Fruit fly (Drosophila melanogaster) whole organism, embryonic: ENCODE results near the gene Nup43.

Experiments used
- Antp ChIP-seq: fragments of 200-800 bp; sonication (Bioruptor generic); optimal IDR thresholded peaks from 3 replicates; lab custom pipeline; 2016; ENCODE audit warnings: missing biosample characterization, missing genetic modification characterization
- Atf6 ChIP-seq: fragments of 200-800 bp; sonication (Bioruptor generic); IDR thresholded peaks from 2 replicates; pipeline ENCODE4 v1.3.6; 2022; ENCODE audit warnings: missing biosample characterization, missing genetic modification characterization
- Awh ChIP-seq: fragments of 200-800 bp; sonication (Bioruptor generic); IDR thresholded peaks from 2 replicates; pipeline ENCODE4, ENCODE4 v1.3.6; 2022; ENCODE audit warnings: missing biosample characterization, missing genetic modification characterization
- BEAF-32 ChIP-seq: fragments of 200-800 bp; sonication (Bioruptor generic); optimal IDR thresholded peaks from 3 replicates; lab custom pipeline; 2017; ENCODE audit warnings: missing biosample characterization, missing genetic modification characterization, mild to moderate bottlenecking, moderate library complexity, missing genetic modification reagents
- CG11456 ChIP-seq: fragments of 200-800 bp; sonication (Bioruptor generic); IDR thresholded peaks from 3 replicates; pipeline ENCODE4 v1.3.6; 2022; ENCODE audit warnings: missing biosample characterization, missing genetic modification characterization
- CG11560 ChIP-seq: fragments of 200-800 bp; sonication (Bioruptor generic); IDR thresholded peaks from 3 replicates; pipeline ENCODE4 v1.3.6; 2022; ENCODE audit warnings: missing biosample characterization, missing genetic modification characterization
- CG12391 ChIP-seq: fragments of 200-800 bp; sonication (Bioruptor generic); optimal IDR thresholded peaks from 3 replicates; lab custom pipeline; 2018; ENCODE audit warnings: missing biosample characterization, mild to moderate bottlenecking, missing genetic modification characterization, moderate library complexity
- CG12659 ChIP-seq: fragments of 200-800 bp; sonication (Bioruptor generic); optimal IDR thresholded peaks from 3 replicates; lab custom pipeline; 2017; ENCODE audit warnings: mild to moderate bottlenecking, missing biosample characterization, missing genetic modification reagents, missing genetic modification characterization
- CG12744 ChIP-seq: fragments of 200-800 bp; sonication (Bioruptor generic); optimal IDR thresholded peaks from 2 replicates; lab custom pipeline; 2016; ENCODE audit warnings: missing biosample characterization, missing genetic modification characterization
- CG14667 ChIP-seq: fragments of 200-800 bp; sonication (Bioruptor generic); IDR thresholded peaks from 2 replicates; pipeline ENCODE4 v1.3.6; 2022; ENCODE audit warnings: missing biosample characterization, missing genetic modification characterization
- CG15073 ChIP-seq: fragments of 200-800 bp; sonication (Bioruptor generic); optimal IDR thresholded peaks from 2 replicates; lab custom pipeline; 2016; ENCODE audit warnings: missing biosample characterization, missing genetic modification characterization
- CG17385 ChIP-seq: fragments of 200-800 bp; sonication (Bioruptor generic); optimal IDR thresholded peaks from 3 replicates; lab custom pipeline; 2018; ENCODE audit warnings: missing biosample characterization, mild to moderate bottlenecking, missing genetic modification characterization
- CG2202 ChIP-seq: fragments of 200-800 bp; sonication (Bioruptor generic); optimal IDR thresholded peaks from 2 replicates; lab custom pipeline; 2018; ENCODE audit warnings: missing biosample characterization, mild to moderate bottlenecking, missing genetic modification characterization
- CG31224 ChIP-seq: fragments of 200-800 bp; sonication (Bioruptor generic); IDR thresholded peaks from 2 replicates; pipeline ENCODE4 v1.3.6; 2022; ENCODE audit warnings: missing biosample characterization, missing genetic modification characterization
- CG34422 ChIP-seq: fragments of 200-800 bp; sonication (Bioruptor generic); IDR thresholded peaks from 3 replicates; pipeline ENCODE4 v1.3.6; 2022; ENCODE audit warnings: missing biosample characterization, missing genetic modification characterization
- CG3995 ChIP-seq: fragments of 200-800 bp; sonication (Bioruptor generic); optimal IDR thresholded peaks from 3 replicates; lab custom pipeline; 2016; ENCODE audit warnings: missing biosample characterization, missing genetic modification characterization
- CG42726 ChIP-seq: fragments of 200-800 bp; sonication (Bioruptor generic); IDR thresholded peaks from 2 replicates; pipeline ENCODE4 v1.3.6; 2022; ENCODE audit warnings: missing biosample characterization, missing genetic modification characterization; ENCODE audit not compliant: partially characterized antibody
- CG4854 ChIP-seq: fragments of 200-800 bp; sonication (Bioruptor generic); optimal IDR thresholded peaks from 2 replicates; lab custom pipeline; 2016; ENCODE audit warnings: missing biosample characterization, missing genetic modification characterization, inconsistent platforms
- CG6175 ChIP-seq: fragments of 200-800 bp; sonication (Bioruptor generic); IDR thresholded peaks from 3 replicates; pipeline ENCODE4 v1.3.6; 2022; ENCODE audit warnings: missing biosample characterization, missing genetic modification characterization
- CG7745 ChIP-seq: fragments of 200-800 bp; sonication (Bioruptor generic); optimal IDR thresholded peaks from 2 replicates; lab custom pipeline; 2018; ENCODE audit warnings: missing biosample characterization, mild to moderate bottlenecking, missing genetic modification characterization, moderate library complexity
- CG7839 ChIP-seq: fragments of 200-800 bp; sonication (Bioruptor generic); optimal IDR thresholded peaks from 3 replicates; lab custom pipeline; 2018; ENCODE audit warnings: missing biosample characterization, mild to moderate bottlenecking, missing genetic modification characterization, moderate library complexity
- CG7928 ChIP-seq: fragments of 200-800 bp; sonication (Bioruptor generic); optimal IDR thresholded peaks from 2 replicates; lab custom pipeline; 2017; ENCODE audit warnings: missing biosample characterization, mild to moderate bottlenecking, missing genetic modification characterization
- CG9437 ChIP-seq: fragments of 200-800 bp; sonication (Bioruptor generic); optimal IDR thresholded peaks from 2 replicates; lab custom pipeline; 2018; ENCODE audit warnings: missing biosample characterization, mild to moderate bottlenecking, missing genetic modification characterization
- CG9609 ChIP-seq: fragments of 200-800 bp; sonication (Bioruptor generic); optimal IDR thresholded peaks from 3 replicates; lab custom pipeline; 2016; ENCODE audit warnings: missing biosample characterization, missing genetic modification characterization
- CG9727 ChIP-seq: fragments of 200-800 bp; sonication (Bioruptor generic); optimal IDR thresholded peaks from 3 replicates; lab custom pipeline; 2017; ENCODE audit warnings: missing biosample characterization, mild to moderate bottlenecking, missing genetic modification characterization
- CG9817 ChIP-seq: fragments of 200-800 bp; sonication (Bioruptor generic); optimal IDR thresholded peaks from 2 replicates; lab custom pipeline; 2018; ENCODE audit warnings: missing biosample characterization, mild to moderate bottlenecking, missing genetic modification characterization, moderate library complexity
- CkIIα-i1 ChIP-seq: fragments of 200-800 bp; sonication (Bioruptor generic); IDR thresholded peaks from 2 replicates; pipeline ENCODE4 v1.3.6; 2022; ENCODE audit warnings: missing biosample characterization, missing genetic modification characterization
- Eip74EF ChIP-seq, 2 experiments: fragments of 200-800 bp in 1 of 2; fragments of >200 bp in 1 of 2; sonication (Bioruptor generic) in 1 of 2; optimal IDR thresholded peaks; 2 replicates each; lab custom pipeline; 2017 to 2019; ENCODE audit warnings: missing biosample characterization in 2 of 2, missing genetic modification characterization in 2 of 2, mild to moderate bottlenecking in 1 of 2, moderate library complexity in 1 of 2
- HLH3B ChIP-seq: fragments of 200-800 bp; sonication (Bioruptor generic); IDR thresholded peaks from 2 replicates; pipeline ENCODE4 v1.3.6; 2022; ENCODE audit warnings: missing biosample characterization, missing genetic modification characterization
- Med ChIP-seq: fragments of 200-800 bp; sonication (Bioruptor generic); peaks from one replicate; lab custom pipeline; 2016; ENCODE audit warnings: missing biosample characterization, missing genetic modification characterization, mild to moderate bottlenecking, inconsistent platforms, moderate library complexity
- NC2β ChIP-seq: fragments of 200-800 bp; sonication (Bioruptor generic); optimal IDR thresholded peaks from 2 replicates; lab custom pipeline; 2016; ENCODE audit warnings: missing biosample characterization, missing genetic modification characterization
- Nf-YC ChIP-seq: fragments of 200-800 bp; optimal IDR thresholded peaks from 3 replicates; lab custom pipeline; 2019; ENCODE audit warnings: missing biosample characterization, mild to moderate bottlenecking, missing genetic modification characterization, moderate library complexity
- Scr ChIP-seq: fragments of 200-800 bp; sonication (Bioruptor generic); IDR thresholded peaks from 2 replicates; pipeline ENCODE4 v1.3.6; 2022; ENCODE audit warnings: missing biosample characterization, missing genetic modification characterization; ENCODE audit not compliant: partially characterized antibody
- Tbp ChIP-seq: fragments of >200 bp; optimal IDR thresholded peaks from 2 replicates; lab custom pipeline; 2018; ENCODE audit warnings: missing biosample characterization, missing genetic modification characterization
- chm ChIP-seq: fragments of 200-800 bp; sonication (Bioruptor generic); IDR thresholded peaks from 2 replicates; pipeline ENCODE4 v1.3.6; 2022; ENCODE audit warnings: missing biosample characterization, missing genetic modification characterization
- corto ChIP-seq: fragments of 200-800 bp; sonication (Bioruptor generic); optimal IDR thresholded peaks from 2 replicates; lab custom pipeline; 2016; ENCODE audit warnings: missing biosample characterization, mild to moderate bottlenecking, missing genetic modification characterization, moderate library complexity
- danr ChIP-seq: fragments of 200-800 bp; sonication (Bioruptor generic); IDR thresholded peaks from 2 replicates; pipeline ENCODE4 v1.3.6; 2022; ENCODE audit warnings: missing biosample characterization, missing genetic modification characterization
- dpn ChIP-seq, 2 experiments: fragments of 200-800 bp; sonication (Bioruptor generic); optimal IDR thresholded peaks; 3 replicates each; lab custom pipeline; 2016; ENCODE audit warnings: missing biosample characterization in 2 of 2, missing genetic modification characterization in 2 of 2
- eyg ChIP-seq: fragments of 200-800 bp; sonication (Bioruptor generic); optimal IDR thresholded peaks from 3 replicates; lab custom pipeline; 2016; ENCODE audit warnings: missing biosample characterization, missing genetic modification characterization
- her ChIP-seq: fragments of 200-800 bp; sonication (Bioruptor generic); optimal IDR thresholded peaks from 2 replicates; lab custom pipeline; 2016; ENCODE audit warnings: missing biosample characterization, missing genetic modification characterization
- jigr1 ChIP-seq: fragments of 200-800 bp; sonication (Bioruptor generic); IDR thresholded peaks from 3 replicates; pipeline ENCODE4 v1.3.6; 2022; ENCODE audit warnings: missing biosample characterization, missing genetic modification characterization
- knrl ChIP-seq: fragments of 200-800 bp; sonication (Bioruptor generic); IDR thresholded peaks from 3 replicates; pipeline ENCODE4 v1.3.6; 2022; ENCODE audit warnings: missing biosample characterization, missing genetic modification characterization; ENCODE audit not compliant: partially characterized antibody
- lmd ChIP-seq: fragments of 200-800 bp; sonication (Bioruptor generic); IDR thresholded peaks from 2 replicates; pipeline ENCODE4 v1.3.6; 2022; ENCODE audit warnings: missing biosample characterization, missing genetic modification characterization
- luna ChIP-seq: fragments of 200-800 bp; sonication (Bioruptor generic); optimal IDR thresholded peaks from 2 replicates; lab custom pipeline; 2016; ENCODE audit warnings: missing biosample characterization, missing genetic modification characterization
- mld ChIP-seq: fragments of 200-800 bp; sonication (Bioruptor generic); IDR thresholded peaks from 3 replicates; pipeline ENCODE4 v1.3.6; 2022; ENCODE audit warnings: missing biosample characterization, missing genetic modification characterization; ENCODE audit not compliant: partially characterized antibody
- nerfin-2 ChIP-seq: fragments of 200-800 bp; sonication (Bioruptor generic); IDR thresholded peaks from 2 replicates; pipeline ENCODE4 v1.3.6; 2022; ENCODE audit warnings: missing biosample characterization, missing genetic modification characterization; ENCODE audit not compliant: partially characterized antibody
- nmo ChIP-seq: fragments of 200-800 bp; sonication (Bioruptor generic); optimal IDR thresholded peaks from 2 replicates; lab custom pipeline; 2018; ENCODE audit warnings: missing biosample characterization, mild to moderate bottlenecking, missing genetic modification characterization, moderate library complexity
- sd ChIP-seq: fragments of 200-800 bp; sonication (Bioruptor generic); optimal IDR thresholded peaks from 3 replicates; lab custom pipeline; 2018; ENCODE audit warnings: missing biosample characterization, mild to moderate bottlenecking, missing genetic modification characterization, moderate library complexity
- trh ChIP-seq: fragments of 200-800 bp; sonication (Bioruptor generic); optimal IDR thresholded peaks from 2 replicates; lab custom pipeline; 2016; ENCODE audit warnings: missing biosample characterization, missing genetic modification characterization
- unc-4 ChIP-seq: fragments of 200-800 bp; sonication (Bioruptor generic); IDR thresholded peaks from 2 replicates; pipeline ENCODE4 v1.3.6; 2022; ENCODE audit warnings: missing biosample characterization, missing genetic modification characterization; ENCODE audit not compliant: partially characterized antibody

Nup43 gene

dm6 chr3R:18365978-18366643, at the start of gene Nup43, which contains the start of gene WRNexo (continued):
- TF ChIP-seq Eip74EF (GFP tag; optimal IDR thresholded peaks at IDR 0.05; lab: Kevin White, UChicago): no peak
- peak; percentile 55 for TF ChIP-seq CG9817 (tag; lab: Kevin White, UChicago)
- TF ChIP-seq Atf6: no peak
- peak; percentile 79 for TF ChIP-seq Med (GFP tag; lab: Kevin White, UChicago)
- TF ChIP-seq knrl (GFP tag; lab: Robert Waterston, UW): no peak
- TF ChIP-seq Scr (GFP tag; lab: Robert Waterston, UW): no peak
- peak; percentile 41 for TF ChIP-seq Antp
- TF ChIP-seq Nf-YC (tag; lab: Kevin White, UChicago): peak; percentile 33
- TF ChIP-seq CG11456 (GFP tag; lab: Robert Waterston, UW): peak; percentile 17; the same call in 1 of the 3 replicates
- TF ChIP-seq CG6175 (GFP tag; lab: Robert Waterston, UW): no peak
- no peak for TF ChIP-seq CG17385 (GFP tag; lab: Kevin White, UChicago)
- no peak for TF ChIP-seq danr (GFP tag; lab: Robert Waterston, UW)
- TF ChIP-seq NC2β (GFP tag; lab: Kevin White, UChicago): peak; percentile 0
- TF ChIP-seq corto (GFP tag; lab: Kevin White, UChicago): no peak
- TF ChIP-seq CG12391: peak; percentile 44
- TF ChIP-seq mld (GFP tag; lab: Robert Waterston, UW): no peak
- no peak for TF ChIP-seq HLH3B (GFP tag; lab: Robert Waterston, UW)
- no peak for TF ChIP-seq unc-4 (GFP tag; lab: Robert Waterston, UW)
- no peak for TF ChIP-seq chm
- TF ChIP-seq CG9727 (GFP tag; lab: Kevin White, UChicago): peak; percentile 19
- no peak for TF ChIP-seq her (GFP tag; lab: Kevin White, UChicago)
- TF ChIP-seq sd (tag; lab: Kevin White, UChicago): no peak
- TF ChIP-seq CG3995: peak; percentile 28
- no peak for TF ChIP-seq jigr1 (GFP tag; lab: Robert Waterston, UW)
- no peak for TF ChIP-seq CG2202 (tag; lab: Kevin White, UChicago)
- no peak for TF ChIP-seq nerfin-2 (GFP tag; lab: Robert Waterston, UW)
- TF ChIP-seq CG12659 (GFP tag; lab: Kevin White, UChicago): peak; percentile 53
- TF ChIP-seq CG34422: peak; percentile 62; the same call in 2 of the 3 replicates
- TF ChIP-seq CkIIα-i1 (GFP tag; lab: Robert Waterston, UW): no peak
- no peak for TF ChIP-seq eyg (GFP tag; lab: Kevin White, UChicago)
- peak; percentile 87 for TF ChIP-seq CG7928 (GFP tag; lab: Kevin White, UChicago)
- TF ChIP-seq dpn (GFP tag; optimal IDR thresholded peaks at IDR 0.05; lab: Kevin White, UChicago): peak; percentile 33 to 51
- TF ChIP-seq BEAF-32 (GFP tag; lab: Kevin White, UChicago): peak; percentile 37
- no peak for TF ChIP-seq CG11560 (tag; lab: Robert Waterston, UW)
- TF ChIP-seq CG12744 (GFP tag; lab: Kevin White, UChicago): no peak
- TF ChIP-seq CG7839: peak; percentile 45
- no peak for TF ChIP-seq CG14667 (GFP tag; lab: Robert Waterston, UW)
- TF ChIP-seq CG15073 (GFP tag; lab: Kevin White, UChicago): no peak
- TF ChIP-seq lmd (GFP tag; lab: Robert Waterston, UW): peak; percentile 30; the same call in 1 of the 2 replicates
- peak; percentile 55 for TF ChIP-seq CG31224 (GFP tag; lab: Robert Waterston, UW)
- TF ChIP-seq CG9609 (GFP tag; lab: Kevin White, UChicago): peak; percentile 29
- TF ChIP-seq CG42726 (GFP tag; lab: Robert Waterston, UW): no peak
- peak; percentile 71 for TF ChIP-seq nmo (GFP tag; lab: Kevin White, UChicago)
- no peak for TF ChIP-seq Tbp (GFP tag; lab: Kevin White, UChicago)
- no peak for TF ChIP-seq CG4854 (GFP tag; lab: Kevin White, UChicago)
- no peak for TF ChIP-seq CG7745 (tag; lab: Kevin White, UChicago)
- no peak for TF ChIP-seq trh
- TF ChIP-seq Awh (GFP tag; lab: Robert Waterston, UW): no peak
- peak; percentile 34 for TF ChIP-seq CG9437 (GFP tag; lab: Kevin White, UChicago)
- no peak for TF ChIP-seq luna (GFP tag; lab: Kevin White, UChicago)
